Worm (Caenorhabditis elegans) whole organism, L4 larva: ENCODE results near the gene nmad-1.

Source experiments
- F44E2.7 ChIP-seq: fragments of 200-800 bp; sonication (Bioruptor generic); IDR thresholded peaks from 2 replicates; pipeline ENCODE4 v2.1.2; 2022; ENCODE audit warnings: missing genetic modification characterization, missing compliant biosample characterization
- T20F7.1 ChIP-seq: fragments of 200-800 bp; sonication (Bioruptor generic); optimal IDR thresholded peaks from 2 replicates; lab custom pipeline; 2018; ENCODE audit warnings: mild to moderate bottlenecking, missing genetic modification characterization, missing compliant biosample characterization
- Y105C5A.15 ChIP-seq: fragments of 200-800 bp; sonication (Bioruptor generic); IDR thresholded peaks from 2 replicates; pipeline ENCODE4 v1.3.6; 2022; ENCODE audit warnings: missing genetic modification characterization, missing compliant biosample characterization
- ZK337.2 ChIP-seq: fragments of 200-800 bp; sonication (Bioruptor generic); IDR thresholded peaks from 2 replicates; pipeline ENCODE4 v1.3.6; 2022; ENCODE audit warnings: missing genetic modification reagents, missing genetic modification characterization, missing compliant biosample characterization
- ZK546.5 ChIP-seq, 2 experiments: sonication (generic microtip); optimal IDR thresholded peaks; 2 replicates each; lab custom pipeline; 2017; ENCODE audit warnings: missing biosample characterization in 2 of 2, missing genetic modification characterization in 2 of 2
- aha-1 ChIP-seq: fragments of 150-350 bp; peaks from one replicate; lab custom pipeline; 2014; ENCODE audit warnings: missing biosample characterization, missing genetic modification characterization
- ceh-20 ChIP-seq: fragments of 200-800 bp; sonication (Bioruptor generic); IDR thresholded peaks from 2 replicates; pipeline ENCODE4 v1.3.6; 2022; ENCODE audit warnings: missing genetic modification reagents, missing genetic modification characterization, missing compliant biosample characterization
- ceh-44 ChIP-seq: fragments of 200-800 bp; sonication (Bioruptor generic); IDR thresholded peaks from 2 replicates; pipeline ENCODE4 v1.3.6; 2022; ENCODE audit warnings: missing genetic modification reagents, missing genetic modification characterization, missing compliant biosample characterization
- ceh-62 ChIP-seq: sonication (generic microtip); optimal IDR thresholded peaks from 2 replicates; lab custom pipeline; 2017; ENCODE audit warnings: missing biosample characterization, missing genetic modification characterization
- ces-1 ChIP-seq: fragments of 150-350 bp; sonication (generic microtip); optimal IDR thresholded peaks from 4 replicates; lab custom pipeline; 2014; ENCODE audit warnings: missing biosample characterization, missing genetic modification reagents, missing genetic modification characterization
- ctbp-1 ChIP-seq: fragments of 200-800 bp; sonication (Bioruptor generic); IDR thresholded peaks from 2 replicates; pipeline ENCODE4 v1.3.6; 2022; ENCODE audit warnings: missing genetic modification reagents, missing genetic modification characterization, missing compliant biosample characterization
- daf-16 ChIP-seq, 3 experiments: sonication (generic microtip); optimal IDR thresholded peaks; 2 replicates each; lab custom pipeline; 2016 to 2017; ENCODE audit warnings: missing genetic modification characterization in 3 of 3, missing genetic modification reagents in 3 of 3, mild to moderate bottlenecking in 2 of 3, missing compliant biosample characterization in 2 of 3, missing biosample characterization in 1 of 3, moderate library complexity in 1 of 3
- dmd-6 ChIP-seq: fragments of 200-800 bp; sonication (Bioruptor generic); IDR thresholded peaks from 2 replicates; pipeline ENCODE4 v1.3.6; 2022; ENCODE audit warnings: missing genetic modification reagents, missing genetic modification characterization, missing compliant biosample characterization
- dmd-9 ChIP-seq: fragments of 200-800 bp; sonication (Bioruptor generic); IDR thresholded peaks from 2 replicates; pipeline ENCODE4 v1.3.6; 2022; ENCODE audit warnings: missing genetic modification reagents, missing genetic modification characterization, missing compliant biosample characterization
- duxl-1 ChIP-seq: sonication (generic microtip); optimal IDR thresholded peaks from 2 replicates; lab custom pipeline; 2016; ENCODE audit warnings: mild to moderate bottlenecking, missing genetic modification characterization, moderate library complexity, missing compliant biosample characterization; ENCODE audit not compliant: poor library complexity
- dve-1 ChIP-seq: sonication (generic microtip); optimal IDR thresholded peaks from 2 replicates; lab custom pipeline; 2017; ENCODE audit warnings: antibody characterized with exemption, mild to moderate bottlenecking, missing genetic modification characterization, missing compliant biosample characterization; ENCODE audit not compliant: insufficient read depth
- egl-27 ChIP-seq: sonication (generic microtip); optimal IDR thresholded peaks from 3 replicates; lab custom pipeline; 2017; ENCODE audit warnings: missing biosample characterization, missing genetic modification reagents, missing genetic modification characterization
- fkh-10 ChIP-seq: fragments of 150-350 bp; optimal IDR thresholded peaks from 2 replicates; lab custom pipeline; 2014; ENCODE audit warnings: missing biosample characterization, missing genetic modification reagents, missing genetic modification characterization
- hlh-11 ChIP-seq: fragments of 200-800 bp; sonication (Bioruptor generic); optimal IDR thresholded peaks from 2 replicates; lab custom pipeline; 2018; ENCODE audit warnings: mild to moderate bottlenecking, missing genetic modification characterization, missing compliant biosample characterization
- hmg-1.1 ChIP-seq: fragments of 200-800 bp; sonication (Bioruptor generic); IDR thresholded peaks from 2 replicates; pipeline ENCODE4 v1.3.6; 2022; ENCODE audit warnings: missing genetic modification reagents, missing genetic modification characterization, missing compliant biosample characterization
- jun-1 ChIP-seq: fragments of 150-350 bp; optimal IDR thresholded peaks from 2 replicates; lab custom pipeline; 2014; ENCODE audit warnings: missing biosample characterization, missing genetic modification reagents, missing genetic modification characterization
- lim-7 ChIP-seq: fragments of 200-800 bp; sonication (Bioruptor generic); IDR thresholded peaks from 2 replicates; pipeline ENCODE4 v1.3.6; 2022; ENCODE audit warnings: missing genetic modification characterization, missing compliant biosample characterization
- lin-39 ChIP-seq: fragments of 150-350 bp; optimal IDR thresholded peaks from 2 replicates; lab custom pipeline; 2014; ENCODE audit warnings: missing biosample characterization, missing genetic modification reagents, missing genetic modification characterization
- lsy-2 ChIP-seq, 2 experiments: fragments of 150-350 bp in 1 of 2; sonication (generic microtip) in 1 of 2; optimal IDR thresholded peaks; 2 replicates each; lab custom pipeline; 2014 to 2017; ENCODE audit warnings: missing biosample characterization in 2 of 2, missing genetic modification characterization in 2 of 2
- madf-5 ChIP-seq, 2 experiments: fragments of 200-800 bp; sonication (Bioruptor generic); IDR thresholded peaks; 2 replicates each; pipeline ENCODE4 v1.3.6; 2022; ENCODE audit warnings: missing compliant biosample characterization in 2 of 2, missing genetic modification characterization in 2 of 2
- mep-1 ChIP-seq: fragments of 150-350 bp; sonication (generic microtip); optimal IDR thresholded peaks from 3 replicates; lab custom pipeline; 2014; ENCODE audit warnings: missing biosample characterization, missing genetic modification characterization
- mxl-3 ChIP-seq: fragments of 200-800 bp; sonication (Bioruptor generic); optimal IDR thresholded peaks from 2 replicates; lab custom pipeline; 2018; ENCODE audit warnings: mild to moderate bottlenecking, missing genetic modification characterization, missing compliant biosample characterization
- nhr-10 ChIP-seq: fragments of 150-350 bp; optimal IDR thresholded peaks from 2 replicates; lab custom pipeline; 2014; ENCODE audit warnings: missing biosample characterization, missing genetic modification characterization
- nhr-102 ChIP-seq: sonication (generic microtip); optimal IDR thresholded peaks from 2 replicates; lab custom pipeline; 2016; ENCODE audit warnings: mild to moderate bottlenecking, missing genetic modification characterization, moderate library complexity, missing compliant biosample characterization
- nhr-11 ChIP-seq: fragments of 150-350 bp; optimal IDR thresholded peaks from 2 replicates; lab custom pipeline; 2014; ENCODE audit warnings: missing biosample characterization, missing genetic modification characterization
- nhr-111 ChIP-seq: fragments of 200-800 bp; sonication (Bioruptor generic); optimal IDR thresholded peaks from 2 replicates; lab custom pipeline; 2018; ENCODE audit warnings: mild to moderate bottlenecking, missing genetic modification characterization, missing compliant biosample characterization
- nhr-28 ChIP-seq: fragments of 150-350 bp; optimal IDR thresholded peaks from 2 replicates; lab custom pipeline; 2014; ENCODE audit warnings: missing biosample characterization, missing genetic modification characterization
- nhr-42 ChIP-seq: fragments of 200-800 bp; sonication (Bioruptor generic); IDR thresholded peaks from 2 replicates; pipeline ENCODE4 v1.3.6; 2022; ENCODE audit warnings: missing genetic modification characterization, missing compliant biosample characterization
- nhr-6 ChIP-seq: fragments of 150-350 bp; optimal IDR thresholded peaks from 2 replicates; lab custom pipeline; 2014; ENCODE audit warnings: missing biosample characterization, missing genetic modification characterization
- pha-4 ChIP-seq, 2 experiments: fragments of 150-350 bp in 1 of 2; fragments of 200-800 bp in 1 of 2; sonication (Bioruptor generic) in 1 of 2; IDR thresholded peaks in 1 of 2; optimal IDR thresholded peaks in 1 of 2; 2 replicates each; pipeline versions ENCODE4 v1.3.6 to Lab custom; 2014 to 2022; ENCODE audit warnings: missing genetic modification characterization in 2 of 2, missing genetic modification reagents in 2 of 2, missing biosample characterization in 1 of 2, missing compliant biosample characterization in 1 of 2
- pqm-1 ChIP-seq: sonication (generic microtip); optimal IDR thresholded peaks from 2 replicates; lab custom pipeline; 2017; ENCODE audit warnings: missing biosample characterization, missing genetic modification characterization
- rbr-2 ChIP-seq: sonication (generic microtip); optimal IDR thresholded peaks from 2 replicates; lab custom pipeline; 2016; ENCODE audit warnings: missing genotype, missing genetic modification characterization, missing compliant biosample characterization
- set-16 ChIP-seq: fragments of 200-800 bp; sonication (Bioruptor generic); IDR thresholded peaks from 2 replicates; pipeline ENCODE4 v1.3.6; 2022; ENCODE audit warnings: missing genetic modification reagents, missing genetic modification characterization, missing compliant biosample characterization
- snpc-4 ChIP-seq: fragments of 150-350 bp; optimal IDR thresholded peaks from 2 replicates; lab custom pipeline; 2014; ENCODE audit warnings: missing biosample characterization, missing genetic modification characterization
- unc-130 ChIP-seq: sonication (generic microtip); optimal IDR thresholded peaks from 2 replicates; lab custom pipeline; 2016; ENCODE audit warnings: missing genetic modification reagents, missing genetic modification characterization, missing compliant biosample characterization
- unc-62 ChIP-seq, 3 experiments: fragments of 150-350 bp in 1 of 3; sonication (generic microtip); optimal IDR thresholded peaks in 2 of 3; peaks in 1 of 3; 1 replicate in 1 of 3; 2 replicates in 2 of 3; lab custom pipeline; 2014 to 2017; ENCODE audit warnings: missing biosample characterization in 3 of 3, missing genetic modification characterization in 3 of 3, missing genetic modification reagents in 3 of 3, missing genotype in 1 of 3
- zag-1 ChIP-seq: fragments of 150-350 bp; optimal IDR thresholded peaks from 2 replicates; lab custom pipeline; 2014; ENCODE audit warnings: missing biosample characterization, missing genetic modification characterization
- zfp-3 ChIP-seq: fragments of 200-800 bp; sonication (Bioruptor generic); conservative IDR thresholded peaks from 2 replicates; pipeline ENCODE4 v1.3.6; 2022; ENCODE audit warnings: missing genetic modification reagents, missing genetic modification characterization, missing compliant biosample characterization
- ztf-7 ChIP-seq: fragments of 150-350 bp; optimal IDR thresholded peaks from 2 replicates; lab custom pipeline; 2014; ENCODE audit warnings: missing biosample characterization, missing genetic modification characterization

nmad-1 gene

ce11 chrIII:5564325-5564724 is 9.6 kb upstream of the nmad-1 start:
- TF ChIP-seq unc-62 (GFP tag; optimal IDR thresholded peaks at IDR 0.05 in 1 of 2; lab: Kevin White, UChicago) (peak in 1 of 2 experiments; percentile 96), unc-62 (tag; optimal IDR thresholded peaks at IDR 0.05; lab: Kevin White, UChicago) (no peak), jun-1 (tag; lab: Kevin White, UChicago) (no peak)

- peak in 1 of 2 experiments; percentile 6 for TF ChIP-seq unc-62 (GFP tag; optimal IDR thresholded peaks at IDR 0.05 in 1 of 2; lab: Kevin White, UChicago)
- no peak for TF ChIP-seq unc-62 (tag; optimal IDR thresholded peaks at IDR 0.05; lab: Kevin White, UChicago)
- TF ChIP-seq hlh-11 (tag; lab: Kevin White, UChicago): peak; percentile 52
- TF ChIP-seq mxl-3 (GFP tag; lab: Kevin White, UChicago): peak; percentile 31
- no peak for TF ChIP-seq T20F7.1
- TF ChIP-seq ceh-20 (GFP tag; lab: Robert Waterston, UW): no peak
- TF ChIP-seq ces-1: no peak
- TF ChIP-seq nhr-11 (tag; lab: Kevin White, UChicago): peak; percentile 50
- no peak for TF ChIP-seq unc-130 (GFP tag; lab: Kevin White, UChicago)
- TF ChIP-seq zfp-3 (GFP tag; lab: Robert Waterston, UW): no peak
- peak in 1 of 2 experiments; percentile 15 for TF ChIP-seq daf-16 (GFP tag; optimal IDR thresholded peaks at IDR 0.05; lab: Kevin White, UChicago)
- no peak for TF ChIP-seq daf-16 (tag; optimal IDR thresholded peaks at IDR 0.05; lab: Kevin White, UChicago)
- no peak for TF ChIP-seq lim-7 (GFP tag; lab: Robert Waterston, UW)
- no peak for TF ChIP-seq dmd-6 (GFP tag; lab: Robert Waterston, UW)
- TF ChIP-seq lin-39 (tag; lab: Kevin White, UChicago): no peak
- TF ChIP-seq snpc-4: no peak
- TF ChIP-seq ZK546.5 (tag; optimal IDR thresholded peaks at IDR 0.05; lab: Kevin White, UChicago): no peak
- no peak for TF ChIP-seq mep-1 (tag; lab: Kevin White, UChicago)
- TF ChIP-seq duxl-1 (tag; lab: Kevin White, UChicago): no peak
- no peak for TF ChIP-seq dmd-9 (GFP tag; lab: Robert Waterston, UW)
- TF ChIP-seq nhr-28 (tag; lab: Kevin White, UChicago): peak; percentile 5
- no peak for TF ChIP-seq ceh-44 (GFP tag; lab: Robert Waterston, UW)
- TF ChIP-seq set-16 (GFP tag; lab: Robert Waterston, UW): peak; percentile 20; the same call in 1 of the 2 replicates
- no peak for TF ChIP-seq pqm-1 (tag; lab: Kevin White, UChicago)
- no peak for TF ChIP-seq F44E2.7
- TF ChIP-seq ceh-62: no peak
- TF ChIP-seq rbr-2 (tag; lab: Kevin White, UChicago): no peak
- no peak for TF ChIP-seq pha-4 (GFP tag; IDR thresholded peaks at IDR 0.05; lab: Robert Waterston, UW)
- TF ChIP-seq pha-4 (tag; optimal IDR thresholded peaks at IDR 0.05; lab: Kevin White, UChicago): no peak
- no peak for TF ChIP-seq ZK337.2
- TF ChIP-seq ztf-7 (tag; lab: Kevin White, UChicago): no peak
Observed at ce11 chrIII:5563680-5564079, 8.9 kb upstream of the nmad-1 start.

DNA sequence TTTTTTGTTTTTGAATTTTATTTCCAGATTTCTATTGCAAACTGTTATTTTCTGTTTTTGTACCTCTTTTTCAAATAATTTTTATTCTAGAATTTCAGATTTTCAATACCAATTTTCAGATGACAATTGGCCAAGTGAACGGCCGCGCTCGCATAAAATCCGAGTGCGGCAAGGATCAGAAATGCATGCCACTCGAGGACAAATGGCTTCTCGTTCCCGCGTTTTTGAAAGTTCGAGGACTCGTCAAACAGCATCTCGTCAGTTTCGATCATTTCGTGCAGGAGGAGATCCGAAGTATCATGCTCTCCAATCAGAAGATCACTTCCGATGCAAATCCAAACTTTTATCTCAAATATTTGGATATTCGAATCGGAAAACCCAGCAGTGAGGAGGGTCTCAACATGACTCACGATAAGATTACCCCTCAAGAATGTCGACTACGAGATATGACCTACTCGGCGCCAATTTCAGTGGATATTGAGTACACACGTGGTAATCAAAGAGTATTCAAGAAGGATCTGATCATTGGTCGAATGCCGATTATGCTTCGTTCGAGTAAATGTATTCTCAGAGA is 2.6 kb upstream of the nmad-1 start, which contains the start of gene rpc-2:
rpc-2 (plus strand) TSS at position 120 of the 574 bp plus-strand sequence.
- TF ChIP-seq nhr-10 (no peak), nhr-42 (GFP tag; lab: Robert Waterston, UW) (no peak), ceh-62 (no peak), rbr-2 (tag; lab: Kevin White, UChicago) (no peak), mxl-3 (GFP tag; lab: Kevin White, UChicago) (no peak), egl-27 (tag; lab: Kevin White, UChicago) (no peak), ctbp-1 (GFP tag; lab: Robert Waterston, UW) (no peak), daf-16 (GFP tag; optimal IDR thresholded peaks at IDR 0.05; lab: Kevin White, UChicago) (no peak), daf-16 (tag; optimal IDR thresholded peaks at IDR 0.05; lab: Kevin White, UChicago) (no peak), dmd-9 (GFP tag; lab: Robert Waterston, UW) (no peak), zag-1 (tag; lab: Kevin White, UChicago) (no peak), set-16 (GFP tag; lab: Robert Waterston, UW) (no peak), ces-1 (no peak), hlh-11 (tag; lab: Kevin White, UChicago) (no peak), pha-4 (GFP tag; IDR thresholded peaks at IDR 0.05; lab: Robert Waterston, UW) (peak; percentile 47; the same call in 1 of the 2 replicates), pha-4 (tag; optimal IDR thresholded peaks at IDR 0.05; lab: Kevin White, UChicago) (no peak), madf-5 (GFP tag; IDR thresholded peaks at IDR 0.05; lab: Robert Waterston, UW) (no peak), F44E2.7 (no peak), jun-1 (tag; lab: Kevin White, UChicago) (no peak), dve-1 (no peak), nhr-102 (tag; lab: Kevin White, UChicago) (peak; percentile 9), nhr-111 (GFP tag; lab: Kevin White, UChicago) (no peak), Y105C5A.15 (no peak), unc-130 (GFP tag; lab: Kevin White, UChicago) (no peak), lsy-2 (tag; optimal IDR thresholded peaks at IDR 0.05; lab: Kevin White, UChicago) (no peak), fkh-10 (GFP tag; lab: Kevin White, UChicago) (no peak), hmg-1.1 (GFP tag; lab: Robert Waterston, UW) (no peak), aha-1 (tag; lab: Kevin White, UChicago) (peak; percentile 66), nhr-6 (tag; lab: Kevin White, UChicago) (no peak)
